Worm (Caenorhabditis elegans) whole organism, L1 larva: ENCODE results near the gene swan-2.
A peak's percentile ranks its signal among the peaks of the same experiment; 100 is the strongest.

Experiments
- efl-1 ChIP-seq, 4 experiments: fragments of 150-350 bp; optimal IDR thresholded peaks in 3 of 4; peaks in 1 of 4; 1 replicate in 1 of 4; 2 replicates in 3 of 4; lab custom pipeline; 2014; ENCODE audit warnings: missing biosample characterization in 2 of 4, missing genetic modification characterization in 2 of 4, missing genetic modification reagents in 2 of 4
- egl-13 ChIP-seq: sonication (generic microtip); optimal IDR thresholded peaks from 2 replicates; lab custom pipeline; 2016; ENCODE audit warnings: missing genotype, missing genetic modification reagents, missing genetic modification characterization, missing compliant biosample characterization
- fos-1 ChIP-seq: fragments of 150-350 bp; optimal IDR thresholded peaks from 2 replicates; lab custom pipeline; 2014; ENCODE audit warnings: missing biosample characterization, missing genetic modification characterization
- lin-15B ChIP-seq: fragments of 150-350 bp; sonication (generic microtip); optimal IDR thresholded peaks from 3 replicates; lab custom pipeline; 2014; ENCODE audit warnings: missing biosample characterization, missing genetic modification characterization
- lin-39 ChIP-seq: fragments of 150-350 bp; optimal IDR thresholded peaks from 2 replicates; lab custom pipeline; 2014; ENCODE audit warnings: missing biosample characterization, missing genetic modification reagents, missing genetic modification characterization
- nhr-12 ChIP-seq: sonication (generic microtip); optimal IDR thresholded peaks from 2 replicates; lab custom pipeline; 2017; ENCODE audit warnings: missing biosample characterization, missing genetic modification characterization
- nhr-90 ChIP-seq: sonication (generic microtip); optimal IDR thresholded peaks from 2 replicates; lab custom pipeline; 2016; ENCODE audit warnings: mild to moderate bottlenecking, missing genetic modification characterization, missing compliant biosample characterization; ENCODE audit not compliant: poor library complexity
- zag-1 ChIP-seq: fragments of 150-350 bp; optimal IDR thresholded peaks from 2 replicates; lab custom pipeline; 2014; ENCODE audit warnings: missing biosample characterization, missing genetic modification characterization

- no peak for TF ChIP-seq nhr-12 (tag; lab: Kevin White, UChicago)
- TF ChIP-seq lin-15B (tag; lab: Kevin White, UChicago): no peak
- no peak for TF ChIP-seq nhr-90 (tag; lab: Kevin White, UChicago)
- no peak for TF ChIP-seq zag-1 (tag; lab: Kevin White, UChicago)
- no peak for TF ChIP-seq efl-1 (optimal IDR thresholded peaks at IDR 0.05; lab: Kevin White, UChicago)
- TF ChIP-seq efl-1 (GFP tag; optimal IDR thresholded peaks at IDR 0.05 in 1 of 2; lab: Kevin White, UChicago): peak in 1 of 2 experiments; percentile 29
- TF ChIP-seq lin-39 (tag; lab: Kevin White, UChicago): no peak
- TF ChIP-seq egl-13: no peak
- TF ChIP-seq fos-1 (tag; lab: Kevin White, UChicago): no peak
These were observed 36.8 kb upstream of the swan-2 start, which contains the start of gene srx-17 for ce11 chrV:13840909-13841308.
